Fruit fly (Drosophila melanogaster) whole organism, embryonic: Measurements from ENCODE around the gene mRpS2.

Experiments used
- ATbp ChIP-seq: fragments of 200-800 bp; sonication (Bioruptor generic); optimal IDR thresholded peaks from 2 replicates; lab custom pipeline; 2017; ENCODE audit warnings: missing biosample characterization, mild to moderate bottlenecking, missing genetic modification characterization, missing genetic modification reagents
- Blimp-1 ChIP-seq: fragments of 200-800 bp; sonication (Bioruptor generic); optimal IDR thresholded peaks from 3 replicates; lab custom pipeline; 2018; ENCODE audit warnings: missing biosample characterization, missing genetic modification characterization, mild to moderate bottlenecking, moderate library complexity, missing genetic modification reagents
- CG10321 ChIP-seq: fragments of 200-800 bp; sonication (Bioruptor generic); IDR thresholded peaks from 2 replicates; pipeline ENCODE4 v1.3.6; 2022; ENCODE audit warnings: missing biosample characterization, missing genetic modification characterization
- CG11696 ChIP-seq: fragments of 200-800 bp; sonication (Bioruptor generic); IDR thresholded peaks from 2 replicates; pipeline ENCODE4 v1.3.6; 2022; ENCODE audit warnings: missing biosample characterization, missing genetic modification characterization
- CG13287 ChIP-seq: fragments of 200-800 bp; sonication (Bioruptor generic); IDR thresholded peaks from 2 replicates; pipeline ENCODE4 v1.3.6; 2022; ENCODE audit warnings: missing biosample characterization, missing genetic modification characterization; ENCODE audit not compliant: partially characterized antibody
- CG13894 ChIP-seq: fragments of 200-800 bp; sonication (Bioruptor generic); optimal IDR thresholded peaks from 3 replicates; lab custom pipeline; 2018; ENCODE audit warnings: missing biosample characterization, mild to moderate bottlenecking, missing genetic modification characterization, moderate library complexity
- CG16813 ChIP-seq: fragments of 200-800 bp; sonication (Bioruptor generic); IDR thresholded peaks from 3 replicates; pipeline ENCODE4 v1.3.6; 2022; ENCODE audit warnings: missing biosample characterization, missing genetic modification characterization; ENCODE audit not compliant: partially characterized antibody
- CG17328 ChIP-seq: fragments of 200-800 bp; sonication (Bioruptor generic); IDR thresholded peaks from 2 replicates; pipeline ENCODE4 v1.3.6; 2022; ENCODE audit warnings: missing biosample characterization, missing genetic modification characterization
- CG18619 ChIP-seq: fragments of 200-800 bp; sonication (Bioruptor generic); optimal IDR thresholded peaks from 3 replicates; lab custom pipeline; 2017; ENCODE audit warnings: missing biosample characterization, mild to moderate bottlenecking, missing genetic modification characterization
- CG33213 ChIP-seq: fragments of 200-800 bp; sonication (Bioruptor generic); optimal IDR thresholded peaks from 3 replicates; lab custom pipeline; 2016; ENCODE audit warnings: missing biosample characterization, missing genetic modification characterization
- CG4707 ChIP-seq: fragments of 200-800 bp; sonication (Bioruptor generic); optimal IDR thresholded peaks from 2 replicates; lab custom pipeline; 2018; ENCODE audit warnings: missing biosample characterization, mild to moderate bottlenecking, missing genetic modification characterization, moderate library complexity
- CG5953 ChIP-seq: fragments of 200-800 bp; sonication (Bioruptor generic); IDR thresholded peaks from 2 replicates; pipeline ENCODE4 v1.3.6; 2022; ENCODE audit warnings: missing biosample characterization, missing genetic modification characterization
- CG6254 ChIP-seq: fragments of 200-800 bp; sonication (Bioruptor generic); optimal IDR thresholded peaks from 3 replicates; lab custom pipeline; 2017; ENCODE audit warnings: mild to moderate bottlenecking, missing biosample characterization, missing genetic modification reagents, missing genetic modification characterization
- CG6654 ChIP-seq: fragments of 200-800 bp; sonication (Bioruptor generic); optimal IDR thresholded peaks from 2 replicates; lab custom pipeline; 2017; ENCODE audit warnings: missing biosample characterization, mild to moderate bottlenecking, missing genetic modification characterization
- CG7357 ChIP-seq: fragments of 200-800 bp; sonication (Bioruptor generic); IDR thresholded peaks from 3 replicates; pipeline ENCODE4 v1.3.6; 2022; ENCODE audit warnings: missing biosample characterization, missing genetic modification characterization
- CG7963 ChIP-seq: fragments of 200-800 bp; sonication (Bioruptor generic); IDR thresholded peaks from 3 replicates; pipeline ENCODE4 v1.3.6; 2022; ENCODE audit warnings: missing biosample characterization, missing genetic modification characterization; ENCODE audit not compliant: partially characterized antibody
- CG8765 ChIP-seq: fragments of 200-800 bp; sonication (Bioruptor generic); IDR thresholded peaks from 2 replicates; pipeline ENCODE4 v1.3.6; 2022; ENCODE audit warnings: missing biosample characterization, missing genetic modification characterization
- CkIIα-i1 ChIP-seq: fragments of 200-800 bp; sonication (Bioruptor generic); IDR thresholded peaks from 2 replicates; pipeline ENCODE4 v1.3.6; 2022; ENCODE audit warnings: missing biosample characterization, missing genetic modification characterization
- D19A ChIP-seq: fragments of 200-800 bp; optimal IDR thresholded peaks from 3 replicates; lab custom pipeline; 2019; ENCODE audit warnings: missing biosample characterization, mild to moderate bottlenecking, missing genetic modification characterization, moderate library complexity
- ERR ChIP-seq: fragments of 200-800 bp; sonication (Bioruptor generic); optimal IDR thresholded peaks from 2 replicates; lab custom pipeline; 2016; ENCODE audit warnings: missing biosample characterization, missing genetic modification characterization
- HHEX ChIP-seq: fragments of 200-800 bp; sonication (Bioruptor generic); optimal IDR thresholded peaks from 3 replicates; lab custom pipeline; 2017; ENCODE audit warnings: missing biosample characterization, mild to moderate bottlenecking, missing genetic modification characterization, missing genetic modification reagents
- HLH3B ChIP-seq: fragments of 200-800 bp; sonication (Bioruptor generic); IDR thresholded peaks from 2 replicates; pipeline ENCODE4 v1.3.6; 2022; ENCODE audit warnings: missing biosample characterization, missing genetic modification characterization
- HLH54F ChIP-seq: fragments of 200-800 bp; sonication (Bioruptor generic); optimal IDR thresholded peaks from 3 replicates; lab custom pipeline; 2016; ENCODE audit warnings: missing biosample characterization, missing genetic modification characterization
- Hand ChIP-seq: fragments of 200-800 bp; sonication (Bioruptor generic); optimal IDR thresholded peaks from 2 replicates; lab custom pipeline; 2017; ENCODE audit warnings: mild to moderate bottlenecking, missing biosample characterization, missing genetic modification reagents, missing genetic modification characterization
- Hey ChIP-seq: fragments of 200-800 bp; sonication (Bioruptor generic); optimal IDR thresholded peaks from 3 replicates; lab custom pipeline; 2018; ENCODE audit warnings: missing biosample characterization, mild to moderate bottlenecking, missing genetic modification characterization
- HmgD ChIP-seq: fragments of 200-800 bp; sonication (Bioruptor generic); optimal IDR thresholded peaks from 3 replicates; lab custom pipeline; 2016; ENCODE audit warnings: missing biosample characterization, missing genetic modification characterization
- Kr ChIP-seq: fragments of 200-800 bp; sonication (Bioruptor generic); optimal IDR thresholded peaks from 2 replicates; lab custom pipeline; 2017; ENCODE audit warnings: missing biosample characterization, mild to moderate bottlenecking, missing genetic modification characterization
- Mes4 ChIP-seq: fragments of 200-800 bp; sonication (Bioruptor generic); optimal IDR thresholded peaks from 2 replicates; lab custom pipeline; 2016; ENCODE audit warnings: missing biosample characterization, missing genetic modification characterization
- NfI ChIP-seq: fragments of 200-800 bp; sonication (Bioruptor generic); optimal IDR thresholded peaks from 3 replicates; lab custom pipeline; 2018; ENCODE audit warnings: missing biosample characterization, mild to moderate bottlenecking, missing genetic modification characterization, moderate library complexity
- Stat92E ChIP-seq, 3 experiments: fragments of >200 bp in 2 of 3; fragments of 200-800 bp in 1 of 3; sonication (Bioruptor generic) in 1 of 3; optimal IDR thresholded peaks; 2 replicates each; lab custom pipeline; 2017 to 2019; ENCODE audit warnings: missing biosample characterization in 3 of 3, missing genetic modification characterization in 3 of 3, mild to moderate bottlenecking in 1 of 3, moderate library complexity in 1 of 3
- Tbp ChIP-seq: fragments of >200 bp; optimal IDR thresholded peaks from 2 replicates; lab custom pipeline; 2018; ENCODE audit warnings: missing biosample characterization, missing genetic modification characterization
- dmrt99B ChIP-seq: fragments of 200-800 bp; sonication (Bioruptor generic); optimal IDR thresholded peaks from 2 replicates; lab custom pipeline; 2018; ENCODE audit warnings: missing biosample characterization, mild to moderate bottlenecking, missing genetic modification characterization, moderate library complexity
- en ChIP-seq: fragments of 200-800 bp; sonication (Bioruptor generic); optimal IDR thresholded peaks from 2 replicates; lab custom pipeline; 2016; ENCODE audit warnings: missing biosample characterization, missing genetic modification characterization
- gfzf ChIP-seq: fragments of 200-800 bp; sonication (Bioruptor generic); optimal IDR thresholded peaks from 2 replicates; lab custom pipeline; 2016; ENCODE audit warnings: missing biosample characterization, mild to moderate bottlenecking, missing genetic modification characterization, moderate library complexity
- ham ChIP-seq: fragments of 200-800 bp; sonication (Bioruptor generic); IDR thresholded peaks from 2 replicates; pipeline ENCODE4 v1.3.6; 2022; ENCODE audit warnings: missing biosample characterization, missing genetic modification characterization
- her ChIP-seq: fragments of 200-800 bp; sonication (Bioruptor generic); optimal IDR thresholded peaks from 2 replicates; lab custom pipeline; 2016; ENCODE audit warnings: missing biosample characterization, missing genetic modification characterization
- hth ChIP-seq: fragments of >200 bp; optimal IDR thresholded peaks from 2 replicates; lab custom pipeline; 2017; ENCODE audit warnings: inconsistent platforms
- ind ChIP-seq: fragments of 200-800 bp; sonication (Bioruptor generic); optimal IDR thresholded peaks from 3 replicates; lab custom pipeline; 2016; ENCODE audit warnings: missing biosample characterization, missing genetic modification characterization
- insv ChIP-seq, 2 experiments: fragments of 200-800 bp; sonication (Bioruptor generic); optimal IDR thresholded peaks; 3 replicates each; lab custom pipeline; 2016 to 2018; ENCODE audit warnings: missing biosample characterization in 2 of 2, missing genetic modification characterization in 2 of 2
- knrl ChIP-seq: fragments of 200-800 bp; sonication (Bioruptor generic); IDR thresholded peaks from 3 replicates; pipeline ENCODE4 v1.3.6; 2022; ENCODE audit warnings: missing biosample characterization, missing genetic modification characterization; ENCODE audit not compliant: partially characterized antibody
- lmd ChIP-seq: fragments of 200-800 bp; sonication (Bioruptor generic); IDR thresholded peaks from 2 replicates; pipeline ENCODE4 v1.3.6; 2022; ENCODE audit warnings: missing biosample characterization, missing genetic modification characterization
- mld ChIP-seq: fragments of 200-800 bp; sonication (Bioruptor generic); IDR thresholded peaks from 3 replicates; pipeline ENCODE4 v1.3.6; 2022; ENCODE audit warnings: missing biosample characterization, missing genetic modification characterization; ENCODE audit not compliant: partially characterized antibody
- rib ChIP-seq: fragments of 200-800 bp; sonication (Bioruptor generic); IDR thresholded peaks from 2 replicates; pipeline ENCODE4 v1.3.6; 2022; ENCODE audit warnings: missing biosample characterization, missing genetic modification characterization
- sima ChIP-seq: fragments of 200-800 bp; sonication (Bioruptor generic); optimal IDR thresholded peaks from 2 replicates; lab custom pipeline; 2016; ENCODE audit warnings: missing biosample characterization, missing genetic modification characterization
- sna ChIP-seq: fragments of 200-800 bp; sonication (Bioruptor generic); IDR thresholded peaks from 2 replicates; pipeline ENCODE4 v1.3.6; 2022; ENCODE audit warnings: missing biosample characterization, missing genetic modification characterization; ENCODE audit not compliant: partially characterized antibody
- tin ChIP-seq: fragments of 200-800 bp; sonication (Bioruptor generic); optimal IDR thresholded peaks from 3 replicates; lab custom pipeline; 2016; ENCODE audit warnings: missing biosample characterization, missing genetic modification characterization
- toy ChIP-seq: fragments of 200-800 bp; sonication (Bioruptor generic); IDR thresholded peaks from 2 replicates; pipeline ENCODE4 v1.3.6; 2022; ENCODE audit warnings: missing biosample characterization, missing genetic modification characterization
- trh ChIP-seq: fragments of 200-800 bp; sonication (Bioruptor generic); optimal IDR thresholded peaks from 2 replicates; lab custom pipeline; 2016; ENCODE audit warnings: missing biosample characterization, missing genetic modification characterization
- tx ChIP-seq: fragments of 200-800 bp; sonication (Bioruptor generic); optimal IDR thresholded peaks from 2 replicates; lab custom pipeline; 2016; ENCODE audit warnings: missing biosample characterization, missing genetic modification characterization
- vnd ChIP-seq: fragments of 200-800 bp; sonication (Bioruptor generic); IDR thresholded peaks from 3 replicates; pipeline ENCODE4 v1.3.6; 2022; ENCODE audit warnings: missing biosample characterization, missing genetic modification characterization; ENCODE audit not compliant: partially characterized antibody

The mRpS2 gene

DNA sequence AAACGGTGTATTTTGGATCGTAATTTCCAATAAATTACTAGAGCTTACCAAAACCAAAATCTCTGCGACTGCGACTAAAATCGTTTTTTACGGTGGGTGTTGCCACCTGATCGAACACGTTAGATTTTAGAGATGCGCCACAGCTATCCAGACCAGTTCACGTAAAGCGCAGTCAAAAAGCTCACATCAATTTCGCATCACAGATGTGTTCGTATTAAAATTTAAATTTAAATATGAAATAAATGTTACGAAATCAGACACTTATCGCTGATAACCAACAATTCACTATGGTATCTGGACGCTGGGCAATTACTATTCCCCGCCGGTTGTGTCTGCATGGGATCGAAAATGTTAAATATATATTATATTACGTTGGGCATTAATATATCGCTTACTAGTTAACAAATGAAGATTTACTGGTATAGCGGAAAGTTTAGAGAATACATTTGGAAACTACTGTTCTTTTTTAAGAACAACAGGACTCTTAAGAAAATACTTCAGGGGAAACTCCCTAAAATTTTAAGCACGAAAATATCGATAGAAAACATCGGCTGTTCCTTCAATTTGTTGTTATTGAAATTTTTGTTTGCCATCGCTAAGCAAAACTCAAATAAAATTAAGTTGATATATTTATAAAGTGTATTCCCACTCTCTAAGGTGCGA is 2.9 kb downstream of the mRpS2 start, which contains the start of the genes mxt and CG11927 (continued):
- TF ChIP-seq Stat92E (GFP tag; optimal IDR thresholded peaks at IDR 0.05; lab: Kevin White, UChicago) (no peak), HHEX (GFP tag; lab: Kevin White, UChicago) (no peak), HLH3B (GFP tag; lab: Robert Waterston, UW) (no peak), en (GFP tag; lab: Kevin White, UChicago) (no peak), dmrt99B (tag; lab: Kevin White, UChicago) (no peak), CG6254 (GFP tag; lab: Kevin White, UChicago) (no peak), knrl (GFP tag; lab: Robert Waterston, UW) (peak; percentile 88), CG4707 (GFP tag; lab: Kevin White, UChicago) (no peak), her (no peak), Mes4 (GFP tag; lab: Kevin White, UChicago) (no peak), lmd (GFP tag; lab: Robert Waterston, UW) (no peak), CG11696 (GFP tag; lab: Robert Waterston, UW) (no peak), CG13894 (no peak), NfI (GFP tag; lab: Kevin White, UChicago) (peak; percentile 53), D19A (tag; lab: Kevin White, UChicago) (no peak), rib (GFP tag; lab: Robert Waterston, UW) (no peak), CkIIα-i1 (GFP tag; lab: Robert Waterston, UW) (no peak), Tbp (no peak), Hand (GFP tag; lab: Kevin White, UChicago) (no peak), CG7963 (peak; percentile 77), ERR (GFP tag; lab: Kevin White, UChicago) (no peak), Kr (no peak), CG17328 (GFP tag; lab: Robert Waterston, UW) (0 out of 2 replicates have a peak, but pooled peaks have one; percentile 20), tx (GFP tag; lab: Kevin White, UChicago) (peak; percentile 43), trh (no peak), hth (lab: Kevin White, UChicago) (no peak), sima (no peak), CG13287 (GFP tag; lab: Robert Waterston, UW) (peak; percentile 90), mld (GFP tag; lab: Robert Waterston, UW) (peak; percentile 88; the same call in 2 of the 3 replicates), vnd (GFP tag; lab: Robert Waterston, UW) (peak; percentile 81), sna (GFP tag; lab: Robert Waterston, UW) (peak; percentile 82), Blimp-1 (GFP tag; lab: Kevin White, UChicago) (no peak), CG8765 (GFP tag; lab: Robert Waterston, UW) (no peak), CG10321 (no peak), toy (GFP tag; lab: Robert Waterston, UW) (no peak), CG6654 (GFP tag; lab: Kevin White, UChicago) (no peak), CG7357 (GFP tag; lab: Robert Waterston, UW) (0 out of 3 replicates have a peak, but pooled peaks have one; percentile 42), ATbp (no peak), gfzf (GFP tag; lab: Kevin White, UChicago) (no peak), HLH54F (GFP tag; lab: Kevin White, UChicago) (peak; percentile 64), insv (GFP tag; optimal IDR thresholded peaks at IDR 0.05; lab: Kevin White, UChicago) (no peak), Hey (tag; lab: Kevin White, UChicago) (no peak), tin (GFP tag; lab: Kevin White, UChicago) (peak; percentile 69), ham (GFP tag; lab: Robert Waterston, UW) (no peak), CG18619 (peak; percentile 38), CG16813 (GFP tag; lab: Robert Waterston, UW) (peak; percentile 88), HmgD (no peak), CG5953 (GFP tag; lab: Robert Waterston, UW) (no peak), ind (GFP tag; lab: Kevin White, UChicago) (peak; percentile 62), CG33213 (GFP tag; lab: Kevin White, UChicago) (peak; percentile 5)
